Worm (Caenorhabditis elegans): ENCODE results near the gene col-187.

Gene col-187

ce11 chrX:16024558-16024957 lies 48.1 kb upstream of the col-187 start (continued):
- TF ChIP-seq skn-1 (tag; optimal IDR thresholded peaks at IDR 0.05) (peak; percentile 61), C04F5.9 (tag; optimal IDR thresholded peaks at IDR 0.05) (no peak), Y116A8C.19 (tag; optimal IDR thresholded peaks at IDR 0.05; ENCODE audit: borderline replicate concordance) (no peak), zag-1 (tag; optimal IDR thresholded peaks at IDR 0.05) (no peak), efl-3 (GFP tag; optimal IDR thresholded peaks at IDR 0.05) (no peak), mep-1 (tag; optimal IDR thresholded peaks at IDR 0.05) (peak; percentile 45), ceh-8 (GFP tag; optimal IDR thresholded peaks at IDR 0.05) (peak; percentile 13), fkh-8 (tag; optimal IDR thresholded peaks at IDR 0.05) (peak; percentile 80), ceh-90 (tag; optimal IDR thresholded peaks at IDR 0.05) (no peak), pqm-1 (tag; optimal IDR thresholded peaks at IDR 0.05) (no peak), mef-2 (tag; optimal IDR thresholded peaks at IDR 0.05) (no peak), C16A3.4 (tag; optimal IDR thresholded peaks at IDR 0.05) (peak; percentile 3), ztf-4 (tag; optimal IDR thresholded peaks at IDR 0.05) (no peak), tbx-2 (tag; optimal IDR thresholded peaks at IDR 0.05) (peak; percentile 44), F16B12.6 (tag; optimal IDR thresholded peaks at IDR 0.05) (no peak), egl-27 (tag; optimal IDR thresholded peaks at IDR 0.05) (peak in 1 of 2 experiments; percentile 21), xbp-1 (tag; optimal IDR thresholded peaks at IDR 0.05) (peak; percentile 22), nhr-90 (tag; optimal IDR thresholded peaks at IDR 0.05; ENCODE audit: poor library complexity) (peak; percentile 43), blmp-1 (tag; optimal IDR thresholded peaks at IDR 0.05) (no peak), aha-1 (tag; optimal IDR thresholded peaks at IDR 0.05) (no peak), aly-2 (tag; optimal IDR thresholded peaks at IDR 0.05) (no peak)

ce11 chrX:16028980-16029379 lies 43.7 kb upstream of the col-187 start:
- no peak for TF ChIP-seq unc-86 (tag; optimal IDR thresholded peaks at IDR 0.05)
- TF ChIP-seq blmp-1 (tag; optimal IDR thresholded peaks at IDR 0.05): peak; percentile 57

- TF ChIP-seq C16A3.4 (tag; optimal IDR thresholded peaks at IDR 0.05): no peak
- no peak for TF ChIP-seq skn-1 (tag; optimal IDR thresholded peaks at IDR 0.05)
- TF ChIP-seq nhr-71 (tag; optimal IDR thresholded peaks at IDR 0.05): no peak
- no peak for TF ChIP-seq pax-3 (tag; optimal IDR thresholded peaks at IDR 0.05)
- no peak for TF ChIP-seq ets-5 (GFP tag; IDR thresholded peaks at IDR 0.05)
- no peak for TF ChIP-seq nhr-237 (tag; optimal IDR thresholded peaks at IDR 0.05)
- no peak for TF ChIP-seq mab-9 (GFP tag; IDR thresholded peaks at IDR 0.05)
- TF ChIP-seq ceh-90 (tag; optimal IDR thresholded peaks at IDR 0.05): no peak
- no peak for TF ChIP-seq hlh-4 (tag; optimal IDR thresholded peaks at IDR 0.05)
- no peak for TF ChIP-seq ces-1 (GFP tag; optimal IDR thresholded peaks at IDR 0.05)
- no peak for TF ChIP-seq ama-1 (optimal IDR thresholded peaks at IDR 0.05)
- TF ChIP-seq mef-2 (tag; optimal IDR thresholded peaks at IDR 0.05): no peak
- TF ChIP-seq ceh-63 (GFP tag; optimal IDR thresholded peaks at IDR 0.05): no peak
- no peak for TF ChIP-seq nhr-19 (GFP tag; conservative IDR thresholded peaks at IDR 0.05)
- no peak for TF ChIP-seq nhr-76 (tag; optimal IDR thresholded peaks at IDR 0.05)
- TF ChIP-seq dpl-1 (GFP tag; optimal IDR thresholded peaks at IDR 0.05): no peak
- no peak for TF ChIP-seq zip-4 (GFP tag; optimal IDR thresholded peaks at IDR 0.05)
- TF ChIP-seq egl-13 (tag; optimal IDR thresholded peaks at IDR 0.05): no peak
- TF ChIP-seq C34B4.2 (tag; optimal IDR thresholded peaks at IDR 0.05): no peak
- no peak for TF ChIP-seq isw-1 (GFP tag; IDR thresholded peaks at IDR 0.05)
Observed at ce11 chrX:16030506-16030905, 42.2 kb upstream of the col-187 start, which contains the start of gene mboa-1. mboa-1 (plus strand) TSS chrX:16030806.

ce11 chrX:16039173-16039572 lies 33.5 kb upstream of the col-187 start:
- TF ChIP-seq elt-2 (tag; optimal IDR thresholded peaks at IDR 0.05) (peak; percentile 27), nhr-20 (tag; optimal IDR thresholded peaks at IDR 0.05) (peak; percentile 44), zip-4 (GFP tag; optimal IDR thresholded peaks at IDR 0.05) (no peak), pqm-1 (tag; optimal IDR thresholded peaks at IDR 0.05) (no peak), ces-1 (GFP tag; optimal IDR thresholded peaks at IDR 0.05) (no peak), ceh-90 (tag; optimal IDR thresholded peaks at IDR 0.05) (no peak), unc-98 (GFP tag; IDR thresholded peaks at IDR 0.05) (no peak), nhr-77 (tag; optimal IDR thresholded peaks at IDR 0.05) (no peak)

Data from whole organism, L1 larva.